Fruit fly (Drosophila melanogaster): Measurements from ENCODE around the gene CG14694.

Gene CG14694

DNA sequence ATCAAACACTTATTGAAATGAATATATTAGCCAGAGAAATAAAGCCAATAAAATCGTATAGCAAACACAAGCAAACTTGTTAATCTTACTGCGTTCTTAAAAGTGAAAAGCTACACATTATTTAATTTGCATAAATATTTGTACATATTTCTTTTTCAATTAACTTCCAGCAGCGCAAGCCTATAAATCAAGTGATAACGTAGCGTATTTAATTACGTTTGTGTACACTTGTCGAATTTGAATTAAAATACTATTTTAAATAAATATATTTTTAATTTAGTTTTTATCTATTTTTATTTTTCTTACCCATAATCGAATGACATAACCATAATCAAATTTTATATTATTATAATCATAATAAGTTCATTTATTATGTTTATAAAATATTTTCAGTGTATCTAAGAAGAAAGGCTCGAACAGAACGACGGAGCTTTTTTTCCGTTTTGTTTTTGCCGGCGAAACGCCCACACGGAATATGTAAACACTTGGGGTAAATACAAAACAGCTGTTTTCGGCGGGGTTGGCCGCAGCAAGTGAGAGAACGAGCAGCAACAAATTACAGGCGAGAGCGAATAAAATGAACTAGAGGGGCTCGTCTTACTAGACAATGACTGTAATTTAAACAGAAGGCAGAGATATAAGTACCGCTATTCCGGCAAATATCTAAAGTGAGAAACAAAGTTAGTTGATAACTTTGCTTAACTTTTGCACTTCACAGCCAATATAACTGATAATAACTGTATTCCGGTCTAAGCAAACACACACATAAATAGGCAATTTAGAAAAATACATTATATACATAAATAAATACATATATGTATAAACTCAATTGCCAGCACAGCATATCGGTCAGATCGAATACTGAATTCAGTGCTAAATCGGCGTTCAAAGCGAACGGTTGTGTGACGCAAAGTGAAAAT, 16.2 kb upstream of the CG14694 start, which contains the start of gene Sodh2:
Gene Sodh2 (plus strand): TSS at position 870 of the 920 bp plus-strand sequence.
- TF ChIP-seq noc (tag; optimal IDR thresholded peaks at IDR 0.05), result peak; percentile 93

DNA sequence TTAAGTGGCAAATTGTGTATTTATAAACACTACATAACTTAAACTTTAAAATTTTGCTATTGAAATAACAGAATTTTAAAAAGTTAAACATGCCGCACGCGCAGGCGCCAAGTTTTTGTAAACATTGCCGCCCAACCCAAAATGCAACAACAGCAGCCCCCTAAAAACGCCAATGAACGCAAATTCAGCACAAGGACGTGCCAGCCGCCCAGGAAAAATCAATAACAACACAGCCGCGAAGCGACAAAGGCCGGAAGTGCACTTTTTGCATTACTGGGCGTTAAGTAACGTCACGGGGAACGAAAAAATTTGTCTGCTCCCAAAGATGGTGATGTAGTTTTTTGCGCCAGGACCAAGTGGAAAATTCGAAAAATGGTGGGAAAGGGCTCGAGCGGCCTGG, 13.2 kb upstream of the CG14694 start, which contains the start of gene CG4596:
Gene CG4596 (plus strand): TSS at position 219 of the 400 bp plus-strand sequence.
- TF ChIP-seq noc (tag; optimal IDR thresholded peaks at IDR 0.05), result no peak

DNA sequence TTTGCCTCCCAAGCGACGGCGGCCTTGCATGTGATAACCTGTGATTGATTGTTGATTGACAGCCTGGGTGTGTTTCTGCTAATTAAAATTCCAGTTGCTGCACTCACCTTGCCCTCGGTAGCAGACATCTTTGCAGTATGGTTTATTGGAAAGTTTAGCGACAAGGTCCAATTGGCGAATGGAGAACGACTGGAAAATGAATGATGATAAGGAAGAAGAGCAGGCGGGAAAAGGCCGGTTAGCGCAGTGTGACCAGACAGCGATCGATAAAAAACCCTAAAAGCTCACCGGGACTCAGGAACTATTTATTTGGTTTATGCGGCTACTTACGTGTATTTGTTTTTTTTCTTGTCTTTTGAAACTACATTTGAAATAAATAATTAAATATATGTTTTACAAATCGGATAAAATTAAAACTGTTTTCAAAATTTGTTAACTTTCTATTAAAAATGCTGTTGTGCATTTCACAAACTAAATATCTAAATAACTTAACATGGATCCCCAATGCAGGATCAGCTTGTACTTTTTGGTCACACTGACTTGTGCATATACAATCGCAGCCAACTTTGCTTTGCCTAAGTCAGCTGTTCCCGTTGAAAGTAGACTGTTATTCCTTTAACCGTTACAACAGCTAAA, 12.7 kb upstream of the CG14694 start, which contains the start of gene Fdh:
Gene Fdh (minus strand): TSS at position 234 of the 636 bp plus-strand sequence.
- peak; percentile 46 for TF ChIP-seq noc (tag; optimal IDR thresholded peaks at IDR 0.05)

dm6 chr3R:10870561-10870960, 10.9 kb upstream of the CG14694 start:
- peak; percentile 81 for TF ChIP-seq noc (tag; optimal IDR thresholded peaks at IDR 0.05)

DNA sequence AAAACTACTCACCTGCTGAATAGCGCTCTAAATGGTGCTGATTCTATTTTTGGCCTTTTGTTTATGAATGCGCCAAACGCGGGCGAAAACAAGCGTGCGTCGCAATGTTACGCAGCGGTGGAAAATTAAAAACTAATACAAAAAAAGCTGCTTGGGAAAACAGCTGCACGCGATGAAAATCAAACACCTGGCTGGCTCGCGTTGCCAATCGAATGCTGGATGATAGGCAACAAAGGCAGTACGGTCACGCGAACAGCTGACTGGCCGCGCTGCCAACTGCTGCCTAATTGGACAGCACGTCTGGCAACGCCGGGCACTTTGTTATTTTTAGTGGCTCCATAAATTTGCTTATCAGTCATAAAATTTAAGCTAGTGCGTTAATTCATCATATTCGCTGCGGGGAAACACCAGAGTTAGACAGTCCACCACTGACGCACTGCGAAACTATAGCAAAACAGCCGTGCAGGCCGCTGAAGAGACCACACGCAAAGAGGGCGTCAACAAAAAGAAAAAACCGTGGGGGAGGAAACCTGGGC, 8.9 kb upstream of the CG14694 start, which contains the start of the genes SelR and Tsp86D:
Gene SelR (minus strand): TSS at position 216 of the 536 bp plus-strand sequence.
Gene Tsp86D (plus strand): TSS at position 282 of the 536 bp plus-strand sequence.
- TF ChIP-seq noc (tag; optimal IDR thresholded peaks at IDR 0.05), result peak; percentile 92

- no peak for TF ChIP-seq noc (tag; optimal IDR thresholded peaks at IDR 0.05)
Measured at dm6 chr3R:10863956-10864355, 4.3 kb upstream of the CG14694 start.

- TF ChIP-seq noc (tag; optimal IDR thresholded peaks at IDR 0.05), result no peak
Measured at dm6 chr3R:10863446-10863819, 3.8 kb upstream of the CG14694 start.

- TF ChIP-seq noc (tag; optimal IDR thresholded peaks at IDR 0.05), result peak; percentile 46
Measured at dm6 chr3R:10862773-10863445, 3.3 kb upstream of the CG14694 start, which contains the start of gene CG6574. Gene CG6574, minus strand, starts transcription at chr3R:10862988.

dm6 chr3R:10856618-10857017, 3.0 kb downstream of the CG14694 start, which contains the start of gene CG4570:
Gene CG4570, plus strand, starts transcription at chr3R:10856807.
- TF ChIP-seq noc (tag; optimal IDR thresholded peaks at IDR 0.05), result no peak

dm6 chr3R:10854243-10854874, 5.3 kb downstream of the CG14694 start, which contains the start of the genes CG6567 and CG4511:
Gene CG6567, minus strand, starts transcription at chr3R:10854451.
Gene CG4511, plus strand, starts transcription at chr3R:10854501.
- peak; percentile 10 for TF ChIP-seq noc (tag; optimal IDR thresholded peaks at IDR 0.05)

- no peak for TF ChIP-seq noc (tag; optimal IDR thresholded peaks at IDR 0.05)
Measured at dm6 chr3R:10852232-10852774, 7.3 kb downstream of the CG14694 start, which contains the start of gene CG4565. Gene CG4565, plus strand, starts transcription at chr3R:10852724.

DNA sequence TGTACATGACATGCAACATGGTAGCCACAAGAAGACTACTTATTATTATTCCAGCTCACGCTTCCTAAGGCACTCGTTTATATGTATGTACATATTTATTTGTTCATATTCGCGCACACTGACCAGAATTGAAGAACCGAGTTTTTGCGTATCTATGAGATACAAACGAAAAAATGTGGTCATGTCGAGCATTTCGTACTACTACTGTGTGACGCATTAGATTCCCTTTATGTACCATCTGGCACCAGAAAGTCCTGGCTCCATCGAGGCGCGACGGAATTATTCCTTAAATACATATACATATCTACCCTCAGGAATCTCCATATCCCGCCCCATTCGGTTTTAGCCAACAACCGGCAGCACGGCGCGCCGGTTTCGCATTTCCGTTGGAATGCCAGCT, 9.0 kb downstream of the CG14694 start:
- no peak for TF ChIP-seq noc (tag; optimal IDR thresholded peaks at IDR 0.05)

- peak; percentile 86 for TF ChIP-seq noc (tag; optimal IDR thresholded peaks at IDR 0.05)
Measured at dm6 chr3R:10849515-10849973, 10.1 kb downstream of the CG14694 start, which contains the start of gene CG42394. Gene CG42394, plus strand, starts transcription at chr3R:10849825.

DNA sequence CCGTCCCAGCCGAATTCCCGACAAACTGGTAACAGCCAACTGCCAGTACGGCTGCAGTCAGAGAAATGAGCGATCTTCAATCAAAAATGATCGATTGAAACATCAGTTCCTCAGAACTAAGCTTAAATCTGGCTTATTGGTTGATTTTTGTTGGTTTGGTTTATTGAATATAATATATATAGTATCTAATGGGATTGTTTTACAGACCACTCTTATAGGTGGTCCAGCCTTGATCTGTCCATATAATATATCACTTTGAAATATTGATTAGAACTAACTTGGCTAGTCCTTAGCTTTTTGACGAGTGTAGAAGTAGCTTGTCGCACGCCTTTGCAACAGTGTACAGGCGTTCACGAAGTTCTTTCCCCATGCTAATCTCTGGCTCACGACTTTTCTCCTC, 17.2 kb downstream of the CG14694 start:
- no peak for TF ChIP-seq noc (tag; optimal IDR thresholded peaks at IDR 0.05)
